Worm (Caenorhabditis elegans) whole organism, L4/young adult: Measurements from ENCODE around the gene pqn-91.
"Not testable (repeated sequence)": the region's sequence is repeated elsewhere in the genome, so short reads cannot be mapped to it uniquely, and the experiment has no call there.

ENCODE experiments used
- W03F9.2 ChIP-seq: fragments of 150-350 bp; optimal IDR thresholded peaks from 2 replicates; lab custom pipeline; 2014; ENCODE audit warnings: missing biosample characterization, missing genetic modification characterization
- dao-5 ChIP-seq: sonication (generic microtip); optimal IDR thresholded peaks from 2 replicates; lab custom pipeline; 2016; ENCODE audit warnings: missing genotype, missing genetic modification characterization, moderate library complexity, missing compliant biosample characterization
- him-1 ChIP-seq: sonication (generic microtip); optimal IDR thresholded peaks from 2 replicates; lab custom pipeline; 2016; ENCODE audit warnings: missing genotype, missing genetic modification reagents, missing genetic modification characterization, missing compliant biosample characterization

Gene pqn-91

ce11 chrIV:15312008-15312407 lies 20.3 kb downstream of the pqn-91 start, which contains the start of gene Y73F8A.13:
Gene Y73F8A.13 (plus strand): TSS chrIV:15312247.
- TF ChIP-seq W03F9.2 (tag; lab: Kevin White, UChicago) = no peak
- no peak for TF ChIP-seq him-1 (tag; lab: Kevin White, UChicago)

ce11 chrIV:15315502-15315901 lies 23.8 kb downstream of the pqn-91 start:
- TF ChIP-seq him-1 (tag; lab: Kevin White, UChicago) (no peak), W03F9.2 (tag; lab: Kevin White, UChicago) (no peak), dao-5 (no peak)

DNA sequence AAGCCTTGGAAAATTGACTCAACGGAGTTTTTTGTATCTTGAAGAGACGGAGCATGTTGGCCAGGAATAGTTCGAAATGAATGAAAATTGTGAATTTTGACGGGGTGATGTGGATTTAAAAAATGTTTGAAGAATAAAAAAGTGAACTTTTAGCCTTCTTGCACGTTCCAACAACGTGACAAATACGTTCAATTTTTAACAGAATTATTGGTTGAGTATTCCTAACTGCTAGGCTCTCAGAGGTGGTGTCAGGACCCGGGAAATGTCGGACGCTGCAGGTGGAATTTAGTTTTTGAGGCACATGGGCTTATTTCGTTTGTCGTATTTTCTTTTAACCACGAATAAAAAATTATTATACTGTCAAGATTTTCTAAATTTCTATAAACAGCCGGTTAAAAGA lies 27.3 kb downstream of the pqn-91 start, which contains the start of gene Y73F8A.14:
Y73F8A.14 (minus strand) TSS at position 101 of the 400 bp plus-strand sequence.
- not testable (repeated sequence) for TF ChIP-seq him-1 (tag; lab: Kevin White, UChicago); dao-5; W03F9.2 (tag; lab: Kevin White, UChicago)

ce11 chrIV:15321279-15321678 lies 29.6 kb downstream of the pqn-91 start, which contains the start of gene Y73F8A.15:
Gene Y73F8A.15 (plus strand): TSS chrIV:15321579.
- TF ChIP-seq dao-5 = no peak
- TF ChIP-seq him-1 (tag; lab: Kevin White, UChicago) = no peak
- TF ChIP-seq W03F9.2 (tag; lab: Kevin White, UChicago) = no peak

DNA sequence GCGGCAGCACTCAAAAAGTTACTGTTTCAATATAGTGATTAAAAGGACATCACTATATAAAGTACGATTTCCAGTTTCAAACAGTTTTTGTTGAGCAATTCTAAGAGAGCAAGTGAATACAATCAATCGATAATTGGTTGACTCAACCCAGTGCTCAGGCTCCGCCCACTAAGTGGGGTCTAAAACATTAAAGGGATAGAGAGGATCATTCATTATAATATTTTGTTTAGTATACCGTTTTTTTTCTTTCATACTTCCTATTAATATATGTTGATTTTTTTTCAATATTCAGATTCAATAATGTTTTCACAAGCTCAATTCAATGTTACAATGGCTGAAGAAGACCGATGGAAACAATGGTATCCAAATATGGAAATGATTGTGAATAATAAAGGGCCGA lies 31.9 kb downstream of the pqn-91 start, which contains the start of gene tbx-39:
tbx-39 (plus strand) TSS at position 301 of the 400 bp plus-strand sequence.
- no peak for TF ChIP-seq W03F9.2 (tag; lab: Kevin White, UChicago)
- TF ChIP-seq dao-5 = no peak
- no peak for TF ChIP-seq him-1 (tag; lab: Kevin White, UChicago)

- TF ChIP-seq him-1 (tag; lab: Kevin White, UChicago) (no peak), dao-5 (no peak)
Measured at ce11 chrIV:15328092-15328491, 36.4 kb downstream of the pqn-91 start, which contains the start of gene tbx-40. Gene tbx-40 (minus strand): TSS chrIV:15328192.

- no peak for TF ChIP-seq W03F9.2 (tag; lab: Kevin White, UChicago)
Measured at ce11 chrIV:15336778-15337177, 45.1 kb downstream of the pqn-91 start, which contains the start of gene irld-59. Gene irld-59 (plus strand): TSS chrIV:15337078.
